Worm (Caenorhabditis elegans): Measurements from ENCODE around the gene C48D1.9.

- no peak for TF ChIP-seq ztf-29 (GFP tag; IDR thresholded peaks at IDR 0.05)
- no peak for TF ChIP-seq med-1 (GFP tag; optimal IDR thresholded peaks at IDR 0.05; ENCODE audit: insufficient read depth)
- no peak for TF ChIP-seq cog-1 (tag; optimal IDR thresholded peaks at IDR 0.05)
- no peak for TF ChIP-seq flt-1 (GFP tag; IDR thresholded peaks at IDR 0.05)
- no peak for TF ChIP-seq klf-2 (GFP tag; conservative IDR thresholded peaks at IDR 0.05)
- TF ChIP-seq ref-1 (GFP tag; conservative IDR thresholded peaks at IDR 0.05), result no peak
- no peak for TF ChIP-seq tab-1 (GFP tag; IDR thresholded peaks at IDR 0.05)
These were observed 11.1 kb upstream of the C48D1.9 start for ce11 chrIV:13220594-13220993.

All from whole organism, midembryonic.